Fruit fly (Drosophila melanogaster) Kc167 (cell line): Measurements from ENCODE around the gene CG6403.

Source experiments
- Myc ChIP-seq: fragments of >200 bp; optimal IDR thresholded peaks from 2 replicates; lab custom pipeline; 2017; ENCODE audit warnings: missing external identifiers
- Sin3A ChIP-seq: fragments of >200 bp; optimal IDR thresholded peaks from 2 replicates; lab custom pipeline; 2018; ENCODE audit warnings: missing external identifiers
- h ChIP-seq: fragments of >200 bp; optimal IDR thresholded peaks from 3 replicates; lab custom pipeline; 2018; ENCODE audit warnings: missing external identifiers
- insv ChIP-seq: fragments of >200 bp; optimal IDR thresholded peaks from 3 replicates; lab custom pipeline; 2018; ENCODE audit warnings: missing external identifiers
- psq ChIP-seq: fragments of >200 bp; optimal IDR thresholded peaks from 2 replicates; lab custom pipeline; 2017; ENCODE audit warnings: missing external identifiers
- ttk ChIP-seq: sonication (Bioruptor generic); optimal IDR thresholded peaks from 2 replicates; lab custom pipeline; 2017; ENCODE audit warnings: missing external identifiers

- no peak for TF ChIP-seq psq
- TF ChIP-seq insv (lab: Kevin White, UChicago) = no peak
- no peak for TF ChIP-seq h (lab: Kevin White, UChicago)
- no peak for TF ChIP-seq ttk (lab: Kevin White, UChicago)
- no peak for TF ChIP-seq Myc (lab: Kevin White, UChicago)
- TF ChIP-seq Sin3A (lab: Kevin White, UChicago) = no peak
Observed at dm6 chr3R:26728427-26728826, 7.7 kb downstream of the CG6403 start, which contains the start of gene CG14245.
